Fruit fly (Drosophila melanogaster) whole organism, embryonic: Measurements from ENCODE around the gene CG2663.

ENCODE experiments used
- Abd-B ChIP-seq: fragments of 200-800 bp; sonication (Bioruptor generic); optimal IDR thresholded peaks from 2 replicates; lab custom pipeline; 2018; ENCODE audit warnings: missing biosample characterization, mild to moderate bottlenecking, missing genetic modification characterization, moderate library complexity
- Asciz ChIP-seq: fragments of 200-800 bp; sonication (Bioruptor generic); optimal IDR thresholded peaks from 2 replicates; lab custom pipeline; 2017; ENCODE audit warnings: missing biosample characterization, mild to moderate bottlenecking, missing genetic modification characterization, missing genetic modification reagents
- Atf3 ChIP-seq: fragments of 200-800 bp; sonication (Bioruptor generic); optimal IDR thresholded peaks from 3 replicates; lab custom pipeline; 2016; ENCODE audit warnings: missing biosample characterization, missing genetic modification characterization
- CG10366 ChIP-seq: fragments of 200-800 bp; sonication (Bioruptor generic); IDR thresholded peaks from 2 replicates; pipeline ENCODE4 v1.3.6; 2022; ENCODE audit warnings: missing biosample characterization, missing genetic modification characterization
- CG12769 ChIP-seq: fragments of 200-800 bp; sonication (Bioruptor generic); optimal IDR thresholded peaks from 2 replicates; lab custom pipeline; 2019; ENCODE audit warnings: missing biosample characterization, mild to moderate bottlenecking, missing genetic modification characterization, moderate library complexity
- CG12942 ChIP-seq: fragments of 200-800 bp; sonication (Bioruptor generic); optimal IDR thresholded peaks from 3 replicates; lab custom pipeline; 2016; ENCODE audit warnings: missing biosample characterization, missing genetic modification characterization
- CG13775 ChIP-seq: fragments of 200-800 bp; sonication (Bioruptor generic); optimal IDR thresholded peaks from 3 replicates; lab custom pipeline; 2017; ENCODE audit warnings: missing biosample characterization, mild to moderate bottlenecking, missing genetic modification characterization
- CG1603 ChIP-seq: fragments of 200-800 bp; sonication (Bioruptor generic); optimal IDR thresholded peaks from 2 replicates; lab custom pipeline; 2019; ENCODE audit warnings: missing biosample characterization, mild to moderate bottlenecking, missing genetic modification characterization, moderate library complexity
- CG17328 ChIP-seq: fragments of 200-800 bp; sonication (Bioruptor generic); IDR thresholded peaks from 2 replicates; pipeline ENCODE4 v1.3.6; 2022; ENCODE audit warnings: missing biosample characterization, missing genetic modification characterization
- CG17361 ChIP-seq: fragments of 200-800 bp; sonication (Bioruptor generic); IDR thresholded peaks from 3 replicates; pipeline ENCODE4 v1.3.6; 2022; ENCODE audit warnings: missing biosample characterization, missing genetic modification characterization
- CG18476 ChIP-seq: fragments of 200-800 bp; sonication (Bioruptor generic); optimal IDR thresholded peaks from 2 replicates; lab custom pipeline; 2016; ENCODE audit warnings: missing biosample characterization, mild to moderate bottlenecking, missing genetic modification characterization
- CG18764 ChIP-seq: fragments of 200-800 bp; sonication (Bioruptor generic); optimal IDR thresholded peaks from 3 replicates; lab custom pipeline; 2016; ENCODE audit warnings: missing biosample characterization, missing genetic modification characterization
- CG2199 ChIP-seq: fragments of 200-800 bp; sonication (Bioruptor generic); IDR thresholded peaks from 3 replicates; pipeline ENCODE4 v1.3.6; 2022; ENCODE audit warnings: missing biosample characterization, missing genetic modification characterization
- CG31388 ChIP-seq: fragments of 200-800 bp; sonication (Bioruptor generic); optimal IDR thresholded peaks from 2 replicates; lab custom pipeline; 2016; ENCODE audit warnings: missing biosample characterization, missing genetic modification characterization
- CG32772 ChIP-seq: fragments of 200-800 bp; sonication (Bioruptor generic); IDR thresholded peaks from 2 replicates; pipeline ENCODE4 v1.3.6; 2022; ENCODE audit warnings: missing biosample characterization, missing genetic modification characterization
- CG34422 ChIP-seq: fragments of 200-800 bp; sonication (Bioruptor generic); IDR thresholded peaks from 3 replicates; pipeline ENCODE4 v1.3.6; 2022; ENCODE audit warnings: missing biosample characterization, missing genetic modification characterization
- CG3995 ChIP-seq: fragments of 200-800 bp; sonication (Bioruptor generic); optimal IDR thresholded peaks from 3 replicates; lab custom pipeline; 2016; ENCODE audit warnings: missing biosample characterization, missing genetic modification characterization
- CG5953 ChIP-seq: fragments of 200-800 bp; sonication (Bioruptor generic); IDR thresholded peaks from 2 replicates; pipeline ENCODE4 v1.3.6; 2022; ENCODE audit warnings: missing biosample characterization, missing genetic modification characterization
- CG7839 ChIP-seq: fragments of 200-800 bp; sonication (Bioruptor generic); optimal IDR thresholded peaks from 3 replicates; lab custom pipeline; 2018; ENCODE audit warnings: missing biosample characterization, mild to moderate bottlenecking, missing genetic modification characterization, moderate library complexity
- CG8359 ChIP-seq: fragments of 200-800 bp; sonication (Bioruptor generic); optimal IDR thresholded peaks from 2 replicates; lab custom pipeline; 2017; ENCODE audit warnings: missing biosample characterization, mild to moderate bottlenecking, missing genetic modification characterization, borderline replicate concordance
- Dek ChIP-seq: fragments of 200-800 bp; sonication (Bioruptor generic); optimal IDR thresholded peaks from 3 replicates; lab custom pipeline; 2019; ENCODE audit warnings: missing biosample characterization, mild to moderate bottlenecking, missing genetic modification characterization, moderate library complexity
- Dfd ChIP-seq, 2 experiments: fragments of >200 bp; optimal IDR thresholded peaks; 2 replicates each; lab custom pipeline; 2017; ENCODE audit warnings: missing biosample characterization in 2 of 2, missing genetic modification characterization in 2 of 2
- Doc3 ChIP-seq: fragments of 200-800 bp; sonication (Bioruptor generic); IDR thresholded peaks from 3 replicates; pipeline ENCODE4 v1.3.6; 2022; ENCODE audit warnings: missing biosample characterization, missing genetic modification characterization; ENCODE audit not compliant: partially characterized antibody
- Eip74EF ChIP-seq, 2 experiments: fragments of 200-800 bp in 1 of 2; fragments of >200 bp in 1 of 2; sonication (Bioruptor generic) in 1 of 2; optimal IDR thresholded peaks; 2 replicates each; lab custom pipeline; 2017 to 2019; ENCODE audit warnings: missing biosample characterization in 2 of 2, missing genetic modification characterization in 2 of 2, mild to moderate bottlenecking in 1 of 2, moderate library complexity in 1 of 2
- Gsc ChIP-seq: fragments of 200-800 bp; sonication (Bioruptor generic); IDR thresholded peaks from 2 replicates; pipeline ENCODE4 v1.3.6; 2022; ENCODE audit warnings: missing biosample characterization, missing genetic modification characterization
- HHEX ChIP-seq: fragments of 200-800 bp; sonication (Bioruptor generic); optimal IDR thresholded peaks from 3 replicates; lab custom pipeline; 2017; ENCODE audit warnings: missing biosample characterization, mild to moderate bottlenecking, missing genetic modification characterization, missing genetic modification reagents
- Hmr ChIP-seq: fragments of 200-800 bp; sonication (Bioruptor generic); optimal IDR thresholded peaks from 3 replicates; lab custom pipeline; 2017; ENCODE audit warnings: mild to moderate bottlenecking, missing biosample characterization, missing genetic modification reagents, missing genetic modification characterization
- Hr3 ChIP-seq: fragments of 200-800 bp; sonication (Bioruptor generic); optimal IDR thresholded peaks from 3 replicates; lab custom pipeline; 2016; ENCODE audit warnings: missing biosample characterization, missing genetic modification characterization
- Mrtf ChIP-seq: fragments of 200-800 bp; sonication (Bioruptor generic); IDR thresholded peaks from 3 replicates; pipeline ENCODE4 v1.3.6; 2022; ENCODE audit warnings: missing biosample characterization, missing genetic modification characterization
- Nf-YB ChIP-seq: fragments of 200-800 bp; sonication (Bioruptor generic); optimal IDR thresholded peaks from 3 replicates; lab custom pipeline; 2019; ENCODE audit warnings: missing biosample characterization, mild to moderate bottlenecking, missing genetic modification characterization, moderate library complexity
- Scr ChIP-seq: fragments of 200-800 bp; sonication (Bioruptor generic); IDR thresholded peaks from 2 replicates; pipeline ENCODE4 v1.3.6; 2022; ENCODE audit warnings: missing biosample characterization, missing genetic modification characterization; ENCODE audit not compliant: partially characterized antibody
- Six4 ChIP-seq: fragments of 200-800 bp; sonication (Bioruptor generic); optimal IDR thresholded peaks from 2 replicates; lab custom pipeline; 2016; ENCODE audit warnings: missing biosample characterization, missing genetic modification characterization
- Sox100B ChIP-seq: fragments of 200-800 bp; sonication (Bioruptor generic); optimal IDR thresholded peaks from 3 replicates; lab custom pipeline; 2018; ENCODE audit warnings: missing biosample characterization, mild to moderate bottlenecking, missing genetic modification characterization
- Usf ChIP-seq: fragments of 200-800 bp; sonication (Bioruptor generic); optimal IDR thresholded peaks from 2 replicates; lab custom pipeline; 2017; ENCODE audit warnings: missing genotype, missing biosample characterization, missing genetic modification characterization
- ac ChIP-seq: fragments of 200-800 bp; sonication (Bioruptor generic); optimal IDR thresholded peaks from 3 replicates; lab custom pipeline; 2017; ENCODE audit warnings: missing biosample characterization, mild to moderate bottlenecking, missing genetic modification characterization
- bsh ChIP-seq, 2 experiments: fragments of 200-800 bp; sonication (Bioruptor generic); optimal IDR thresholded peaks; 2 replicates each; lab custom pipeline; 2017 to 2018; ENCODE audit warnings: mild to moderate bottlenecking in 2 of 2, missing biosample characterization in 2 of 2, missing genetic modification characterization in 2 of 2, moderate library complexity in 1 of 2
- cas ChIP-seq: fragments of 200-800 bp; sonication (Bioruptor generic); IDR thresholded peaks from 2 replicates; pipeline ENCODE4 v1.3.6; 2022; ENCODE audit warnings: missing biosample characterization, missing genetic modification characterization
- cato ChIP-seq: fragments of 200-800 bp; sonication (Bioruptor generic); optimal IDR thresholded peaks from 2 replicates; lab custom pipeline; 2016; ENCODE audit warnings: missing biosample characterization, missing genetic modification characterization, borderline replicate concordance
- ci ChIP-seq: fragments of 200-800 bp; sonication (Bioruptor generic); IDR thresholded peaks from 3 replicates; pipeline ENCODE4 v1.3.6; 2022; ENCODE audit warnings: missing biosample characterization, missing genetic modification characterization
- corto ChIP-seq: fragments of 200-800 bp; sonication (Bioruptor generic); optimal IDR thresholded peaks from 2 replicates; lab custom pipeline; 2016; ENCODE audit warnings: missing biosample characterization, mild to moderate bottlenecking, missing genetic modification characterization, moderate library complexity
- dimm ChIP-seq: fragments of 200-800 bp; sonication (Bioruptor generic); IDR thresholded peaks from 2 replicates; pipeline ENCODE4 v1.3.6; 2022; ENCODE audit warnings: missing biosample characterization, missing genetic modification characterization
- emc ChIP-seq: fragments of 200-800 bp; sonication (Bioruptor generic); optimal IDR thresholded peaks from 2 replicates; lab custom pipeline; 2016; ENCODE audit warnings: missing biosample characterization, missing genetic modification characterization
- ftz-f1 ChIP-seq: fragments of 200-800 bp; sonication (Bioruptor generic); optimal IDR thresholded peaks from 2 replicates; lab custom pipeline; 2016; ENCODE audit warnings: missing biosample characterization, missing genetic modification characterization
- gcm ChIP-seq: fragments of 200-800 bp; sonication (Bioruptor generic); optimal IDR thresholded peaks from 2 replicates; lab custom pipeline; 2019; ENCODE audit warnings: missing biosample characterization, mild to moderate bottlenecking, missing genetic modification characterization, moderate library complexity
- pb ChIP-seq: fragments of 200-800 bp; sonication (Bioruptor generic); optimal IDR thresholded peaks from 3 replicates; lab custom pipeline; 2016; ENCODE audit warnings: missing biosample characterization, missing genetic modification characterization
- sc ChIP-seq, 3 experiments: fragments of >200 bp in 2 of 3; fragments of 200-800 bp in 1 of 3; sonication (Bioruptor generic) in 1 of 3; optimal IDR thresholded peaks; 2 replicates in 2 of 3; 3 replicates in 1 of 3; lab custom pipeline; 2017; ENCODE audit warnings: mild to moderate bottlenecking in 1 of 3, missing biosample characterization in 1 of 3, missing genetic modification characterization in 1 of 3, missing genetic modification reagents in 1 of 3
- sqz ChIP-seq: fragments of 200-800 bp; sonication (Bioruptor generic); optimal IDR thresholded peaks from 3 replicates; lab custom pipeline; 2018; ENCODE audit warnings: missing biosample characterization, mild to moderate bottlenecking, missing genetic modification characterization
- stc ChIP-seq: fragments of 200-800 bp; sonication (Bioruptor generic); IDR thresholded peaks from 2 replicates; pipeline ENCODE4 v1.3.6; 2022; ENCODE audit warnings: missing biosample characterization, missing genetic modification characterization
- toy ChIP-seq: fragments of 200-800 bp; sonication (Bioruptor generic); IDR thresholded peaks from 2 replicates; pipeline ENCODE4 v1.3.6; 2022; ENCODE audit warnings: missing biosample characterization, missing genetic modification characterization
- trh ChIP-seq: fragments of 200-800 bp; sonication (Bioruptor generic); optimal IDR thresholded peaks from 2 replicates; lab custom pipeline; 2016; ENCODE audit warnings: missing biosample characterization, missing genetic modification characterization

CG2663 gene

DNA sequence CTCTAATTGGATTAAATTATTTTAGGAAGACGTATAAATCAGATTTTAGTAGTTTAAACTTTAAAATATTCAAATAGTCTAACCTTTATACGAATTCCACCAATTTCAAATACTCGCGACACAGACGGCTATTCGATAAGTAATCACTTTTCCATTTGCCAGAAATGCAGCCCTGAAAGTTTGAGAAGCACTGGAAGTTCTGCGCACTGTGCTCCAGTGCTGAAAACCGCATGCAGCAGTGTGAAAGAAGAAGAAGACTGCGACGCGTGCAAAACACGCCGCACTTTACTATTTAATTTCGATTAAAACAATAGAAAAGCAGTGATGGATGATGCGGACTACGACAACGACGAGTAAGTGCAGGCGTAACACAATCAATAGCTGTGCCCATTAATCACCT lies 32.4 kb downstream of the CG2663 start, which contains the start of gene Polr2F (continued):
- TF ChIP-seq Dek (tag; lab: Kevin White, UChicago) = peak; percentile 79
- TF ChIP-seq CG17328 (GFP tag; lab: Robert Waterston, UW) = peak; percentile 53
- no peak for TF ChIP-seq Nf-YB (GFP tag; lab: Kevin White, UChicago)
- no peak for TF ChIP-seq stc (GFP tag; lab: Robert Waterston, UW)
- peak; percentile 62 for TF ChIP-seq CG17361 (GFP tag; lab: Robert Waterston, UW)
- TF ChIP-seq CG8359 (GFP tag; lab: Kevin White, UChicago) = no peak
- peak; percentile 53 for TF ChIP-seq Abd-B (GFP tag; lab: Kevin White, UChicago)
- TF ChIP-seq gcm (GFP tag; lab: Kevin White, UChicago) = peak; percentile 17
- TF ChIP-seq CG18476 (GFP tag; lab: Kevin White, UChicago) = peak; percentile 49
- no peak for TF ChIP-seq Gsc (GFP tag; lab: Robert Waterston, UW)
- peak; percentile 77 for TF ChIP-seq Six4
- peak; percentile 50; the same call in 1 of the 2 replicates for TF ChIP-seq Scr (GFP tag; lab: Robert Waterston, UW)
- no peak for TF ChIP-seq dimm
- peak; percentile 76 for TF ChIP-seq Atf3 (GFP tag; lab: Kevin White, UChicago)
- TF ChIP-seq Mrtf = peak; percentile 54; the same call in 2 of the 3 replicates
- TF ChIP-seq toy = no peak
- TF ChIP-seq bsh (GFP tag; optimal IDR thresholded peaks at IDR 0.05; lab: Kevin White, UChicago) = peak in 1 of 2 experiments; percentile 58
- peak; percentile 83 for TF ChIP-seq Hr3
- peak; percentile 81 for TF ChIP-seq emc
- peak; percentile 86 for TF ChIP-seq ftz-f1
- peak; percentile 86 for TF ChIP-seq Hmr (GFP tag; lab: Kevin White, UChicago)
- peak; percentile 96 for TF ChIP-seq CG3995
- peak; percentile 64 for TF ChIP-seq CG13775 (GFP tag; lab: Kevin White, UChicago)
- TF ChIP-seq Eip74EF (GFP tag; optimal IDR thresholded peaks at IDR 0.05; lab: Kevin White, UChicago) = no peak
- TF ChIP-seq CG31388 = peak; percentile 60
- peak; percentile 80 for TF ChIP-seq CG18764 (GFP tag; lab: Kevin White, UChicago)
- TF ChIP-seq CG2199 (GFP tag; lab: Robert Waterston, UW) = 0 out of 3 replicates have a peak, but pooled peaks have one; percentile 42
- TF ChIP-seq Asciz (GFP tag; lab: Kevin White, UChicago) = peak; percentile 52
- no peak for TF ChIP-seq corto
- TF ChIP-seq ac (GFP tag; lab: Kevin White, UChicago) = no peak
- peak; percentile 56 for TF ChIP-seq trh
- TF ChIP-seq CG7839 (tag; lab: Kevin White, UChicago) = peak; percentile 75
- TF ChIP-seq CG32772 (GFP tag; lab: Robert Waterston, UW) = peak; percentile 11; the same call in 1 of the 2 replicates
- TF ChIP-seq ci (GFP tag; lab: Robert Waterston, UW) = peak; percentile 89
- no peak for TF ChIP-seq CG12769
- peak; percentile 51; the same call in 1 of the 2 replicates for TF ChIP-seq CG5953
- no peak for TF ChIP-seq sqz
- TF ChIP-seq sc (optimal IDR thresholded peaks at IDR 0.05; lab: Kevin White, UChicago) = no peak
- no peak for TF ChIP-seq sc (GFP tag; optimal IDR thresholded peaks at IDR 0.05; lab: Kevin White, UChicago)
- TF ChIP-seq CG12942 = peak; percentile 88
- no peak for TF ChIP-seq Sox100B (GFP tag; lab: Kevin White, UChicago)
- peak; percentile 76 for TF ChIP-seq HHEX
- peak; percentile 90 for TF ChIP-seq CG1603
- no peak for TF ChIP-seq Dfd (GFP tag; optimal IDR thresholded peaks at IDR 0.05; lab: Kevin White, UChicago)
- no peak for TF ChIP-seq Doc3 (GFP tag; lab: Robert Waterston, UW)
- TF ChIP-seq cato (GFP tag; lab: Kevin White, UChicago) = peak; percentile 71
- TF ChIP-seq pb (GFP tag; lab: Kevin White, UChicago) = peak; percentile 86
- peak; percentile 87 for TF ChIP-seq CG34422 (GFP tag; lab: Robert Waterston, UW)
- peak; percentile 78 for TF ChIP-seq cas (GFP tag; lab: Robert Waterston, UW)
- TF ChIP-seq Usf = peak; percentile 70
- TF ChIP-seq CG10366 (GFP tag; lab: Robert Waterston, UW) = peak; percentile 64
